Fruit fly (Drosophila melanogaster) whole organism, embryonic: ENCODE results near the gene Dup99B.

Experiments
- ATbp ChIP-seq: fragments of 200-800 bp; sonication (Bioruptor generic); optimal IDR thresholded peaks from 2 replicates; lab custom pipeline; 2017; ENCODE audit warnings: missing biosample characterization, mild to moderate bottlenecking, missing genetic modification characterization, missing genetic modification reagents
- Adf1 ChIP-seq: fragments of 200-800 bp; sonication (Bioruptor generic); IDR thresholded peaks from 2 replicates; pipeline ENCODE4 v1.3.6; 2022; ENCODE audit warnings: missing biosample characterization, missing genetic modification characterization
- Bteb2 ChIP-seq: fragments of 200-800 bp; sonication (Bioruptor generic); optimal IDR thresholded peaks from 2 replicates; lab custom pipeline; 2016; ENCODE audit warnings: missing biosample characterization, missing genetic modification characterization
- C15 ChIP-seq: fragments of 200-800 bp; sonication (Bioruptor generic); IDR thresholded peaks from 3 replicates; pipeline ENCODE4 v1.3.6; 2022; ENCODE audit warnings: missing biosample characterization, missing genetic modification characterization
- CG10366 ChIP-seq: fragments of 200-800 bp; sonication (Bioruptor generic); IDR thresholded peaks from 2 replicates; pipeline ENCODE4 v1.3.6; 2022; ENCODE audit warnings: missing biosample characterization, missing genetic modification characterization
- CG10959 ChIP-seq: fragments of 200-800 bp; sonication (Bioruptor generic); IDR thresholded peaks from 2 replicates; pipeline ENCODE4 v1.3.6; 2022; ENCODE audit warnings: missing biosample characterization, missing genetic modification characterization
- CG11085 ChIP-seq: fragments of 200-800 bp; sonication (Bioruptor generic); IDR thresholded peaks from 2 replicates; pipeline ENCODE4 v1.3.6; 2022; ENCODE audit warnings: missing biosample characterization, missing genetic modification characterization
- CG12391 ChIP-seq: fragments of 200-800 bp; sonication (Bioruptor generic); optimal IDR thresholded peaks from 3 replicates; lab custom pipeline; 2018; ENCODE audit warnings: missing biosample characterization, mild to moderate bottlenecking, missing genetic modification characterization, moderate library complexity
- CG14441 ChIP-seq: fragments of 200-800 bp; sonication (Bioruptor generic); IDR thresholded peaks from 2 replicates; pipeline ENCODE4 v1.3.6; 2022; ENCODE audit warnings: missing biosample characterization, missing genetic modification characterization
- CG15073 ChIP-seq: fragments of 200-800 bp; sonication (Bioruptor generic); optimal IDR thresholded peaks from 2 replicates; lab custom pipeline; 2016; ENCODE audit warnings: missing biosample characterization, missing genetic modification characterization
- CG1603 ChIP-seq: fragments of 200-800 bp; sonication (Bioruptor generic); optimal IDR thresholded peaks from 2 replicates; lab custom pipeline; 2019; ENCODE audit warnings: missing biosample characterization, mild to moderate bottlenecking, missing genetic modification characterization, moderate library complexity
- CG17802 ChIP-seq: fragments of 200-800 bp; sonication (Bioruptor generic); optimal IDR thresholded peaks from 2 replicates; lab custom pipeline; 2018; ENCODE audit warnings: missing biosample characterization, mild to moderate bottlenecking, missing genetic modification characterization, moderate library complexity
- CG17912 ChIP-seq: fragments of 200-800 bp; sonication (Bioruptor generic); optimal IDR thresholded peaks from 2 replicates; lab custom pipeline; 2018; ENCODE audit warnings: missing biosample characterization, mild to moderate bottlenecking, missing genetic modification characterization
- CG18764 ChIP-seq: fragments of 200-800 bp; sonication (Bioruptor generic); optimal IDR thresholded peaks from 3 replicates; lab custom pipeline; 2016; ENCODE audit warnings: missing biosample characterization, missing genetic modification characterization
- CG2875 ChIP-seq: fragments of 200-800 bp; sonication (Bioruptor generic); optimal IDR thresholded peaks from 2 replicates; lab custom pipeline; 2017; ENCODE audit warnings: missing biosample characterization, mild to moderate bottlenecking, missing genetic modification characterization, missing genetic modification reagents
- CG30403 ChIP-seq: fragments of 200-800 bp; sonication (Bioruptor generic); optimal IDR thresholded peaks from 3 replicates; lab custom pipeline; 2016; ENCODE audit warnings: missing biosample characterization, missing genetic modification characterization
- CG31441 ChIP-seq: fragments of 200-800 bp; sonication (Bioruptor generic); IDR thresholded peaks from 2 replicates; pipeline ENCODE4 v1.3.6; 2022; ENCODE audit warnings: missing biosample characterization, missing genetic modification characterization
- CG42726 ChIP-seq: fragments of 200-800 bp; sonication (Bioruptor generic); IDR thresholded peaks from 2 replicates; pipeline ENCODE4 v1.3.6; 2022; ENCODE audit warnings: missing biosample characterization, missing genetic modification characterization; ENCODE audit not compliant: partially characterized antibody
- CG4820 ChIP-seq: fragments of 200-800 bp; sonication (Bioruptor generic); optimal IDR thresholded peaks from 3 replicates; lab custom pipeline; 2016; ENCODE audit warnings: missing biosample characterization, missing genetic modification characterization
- CG4854 ChIP-seq: fragments of 200-800 bp; sonication (Bioruptor generic); optimal IDR thresholded peaks from 2 replicates; lab custom pipeline; 2016; ENCODE audit warnings: missing biosample characterization, missing genetic modification characterization, inconsistent platforms
- CG5245 ChIP-seq: fragments of 200-800 bp; sonication (Bioruptor generic); optimal IDR thresholded peaks from 3 replicates; lab custom pipeline; 2016; ENCODE audit warnings: missing biosample characterization, missing genetic modification characterization
- CG8478 ChIP-seq: fragments of >200 bp; optimal IDR thresholded peaks from 2 replicates; lab custom pipeline; 2018
- CHES-1-like ChIP-seq: fragments of 200-800 bp; sonication (Bioruptor generic); optimal IDR thresholded peaks from 2 replicates; lab custom pipeline; 2016; ENCODE audit warnings: missing biosample characterization, missing genetic modification characterization
- Dp ChIP-seq: fragments of 200-800 bp; sonication (Bioruptor generic); optimal IDR thresholded peaks from 2 replicates; lab custom pipeline; 2018; ENCODE audit warnings: missing biosample characterization, mild to moderate bottlenecking, missing genetic modification characterization, moderate library complexity
- E2f1 ChIP-seq: fragments of 200-800 bp; sonication (Bioruptor generic); IDR thresholded peaks from 2 replicates; pipeline ENCODE4 v1.3.6; 2022; ENCODE audit warnings: missing biosample characterization, missing genetic modification characterization
- Gug ChIP-seq: fragments of 200-800 bp; sonication (Bioruptor generic); IDR thresholded peaks from 4 replicates; pipeline ENCODE4 v1.3.6; 2022; ENCODE audit warnings: missing biosample characterization, missing genetic modification characterization
- HLH4C ChIP-seq: fragments of 200-800 bp; sonication (Bioruptor generic); IDR thresholded peaks from 3 replicates; pipeline ENCODE4 v1.3.6; 2022; ENCODE audit warnings: missing biosample characterization, missing genetic modification characterization; ENCODE audit not compliant: partially characterized antibody
- HLHmδ ChIP-seq: fragments of 200-800 bp; sonication (Bioruptor generic); optimal IDR thresholded peaks from 2 replicates; lab custom pipeline; 2018; ENCODE audit warnings: missing biosample characterization, mild to moderate bottlenecking, missing genetic modification characterization, moderate library complexity
- Lpt ChIP-seq: fragments of >200 bp; optimal IDR thresholded peaks from 2 replicates; lab custom pipeline; 2018; ENCODE audit warnings: missing biosample characterization, missing genetic modification characterization
- NC2β ChIP-seq: fragments of 200-800 bp; sonication (Bioruptor generic); optimal IDR thresholded peaks from 2 replicates; lab custom pipeline; 2016; ENCODE audit warnings: missing biosample characterization, missing genetic modification characterization
- Opbp ChIP-seq: fragments of 200-800 bp; sonication (Bioruptor generic); IDR thresholded peaks from 3 replicates; pipeline ENCODE4 v1.3.6; 2022; ENCODE audit warnings: missing biosample characterization, missing genetic modification characterization; ENCODE audit not compliant: partially characterized antibody
- PHDP ChIP-seq: fragments of 200-800 bp; sonication (Bioruptor generic); optimal IDR thresholded peaks from 3 replicates; lab custom pipeline; 2018; ENCODE audit warnings: missing biosample characterization, mild to moderate bottlenecking, missing genetic modification characterization, moderate library complexity
- Scr ChIP-seq: fragments of 200-800 bp; sonication (Bioruptor generic); IDR thresholded peaks from 2 replicates; pipeline ENCODE4 v1.3.6; 2022; ENCODE audit warnings: missing biosample characterization, missing genetic modification characterization; ENCODE audit not compliant: partially characterized antibody
- Ssrp ChIP-seq: fragments of 200-800 bp; sonication (Bioruptor generic); optimal IDR thresholded peaks from 2 replicates; lab custom pipeline; 2018; ENCODE audit warnings: missing biosample characterization, mild to moderate bottlenecking, missing genetic modification characterization, moderate library complexity
- ato ChIP-seq: fragments of 200-800 bp; sonication (Bioruptor generic); IDR thresholded peaks from 2 replicates; pipeline ENCODE4 v1.3.6; 2022; ENCODE audit warnings: missing biosample characterization, missing genetic modification characterization; ENCODE audit not compliant: partially characterized antibody
- caup ChIP-seq: fragments of 200-800 bp; sonication (Bioruptor generic); optimal IDR thresholded peaks from 3 replicates; lab custom pipeline; 2017; ENCODE audit warnings: missing biosample characterization, mild to moderate bottlenecking, missing genetic modification characterization, moderate library complexity; ENCODE audit not compliant: severe bottlenecking
- chn ChIP-seq: fragments of 200-800 bp; sonication (Bioruptor generic); optimal IDR thresholded peaks from 2 replicates; lab custom pipeline; 2016; ENCODE audit warnings: missing biosample characterization, missing genetic modification characterization
- dati ChIP-seq: fragments of 200-800 bp; sonication (Bioruptor generic); IDR thresholded peaks from 2 replicates; pipeline ENCODE4 v1.3.6; 2022; ENCODE audit warnings: missing biosample characterization, missing genetic modification characterization
- ems ChIP-seq: fragments of 200-800 bp; sonication (Bioruptor generic); optimal IDR thresholded peaks from 3 replicates; lab custom pipeline; 2016; ENCODE audit warnings: missing biosample characterization, missing genetic modification characterization
- ewg ChIP-seq: fragments of 200-800 bp; sonication (Bioruptor generic); optimal IDR thresholded peaks from 3 replicates; lab custom pipeline; 2017; ENCODE audit warnings: mild to moderate bottlenecking, missing biosample characterization, missing genetic modification reagents, missing genetic modification characterization
- gce ChIP-seq: fragments of 200-800 bp; sonication (Bioruptor generic); IDR thresholded peaks from 3 replicates; pipeline ENCODE4 v1.3.6; 2022; ENCODE audit warnings: missing biosample characterization, missing genetic modification characterization
- gem ChIP-seq: fragments of 200-800 bp; sonication (Bioruptor generic); optimal IDR thresholded peaks from 2 replicates; lab custom pipeline; 2019; ENCODE audit warnings: missing biosample characterization, mild to moderate bottlenecking, missing genetic modification characterization, moderate library complexity
- gsb ChIP-seq: fragments of 200-800 bp; sonication (Bioruptor generic); IDR thresholded peaks from 2 replicates; pipeline ENCODE4 v1.3.6; 2022; ENCODE audit warnings: missing biosample characterization, missing genetic modification characterization
- klu ChIP-seq: fragments of 200-800 bp; sonication (Bioruptor generic); IDR thresholded peaks from 2 replicates; pipeline ENCODE4 v1.3.6; 2022; ENCODE audit warnings: missing biosample characterization, missing genetic modification characterization
- onecut ChIP-seq: fragments of 200-800 bp; sonication (Bioruptor generic); IDR thresholded peaks from 2 replicates; pipeline ENCODE4 v1.3.6; 2022; ENCODE audit warnings: missing biosample characterization, missing genetic modification characterization
- sisA ChIP-seq: fragments of 200-800 bp; sonication (Bioruptor generic); IDR thresholded peaks from 2 replicates; pipeline ENCODE4 v1.3.6; 2022; ENCODE audit warnings: missing biosample characterization, missing genetic modification characterization
- sqz ChIP-seq: fragments of 200-800 bp; sonication (Bioruptor generic); optimal IDR thresholded peaks from 3 replicates; lab custom pipeline; 2018; ENCODE audit warnings: missing biosample characterization, mild to moderate bottlenecking, missing genetic modification characterization
- sr ChIP-seq: fragments of 200-800 bp; sonication (Bioruptor generic); IDR thresholded peaks from 3 replicates; pipeline ENCODE4 v1.3.6; 2022; ENCODE audit warnings: missing biosample characterization, missing genetic modification characterization
- toy ChIP-seq: fragments of 200-800 bp; sonication (Bioruptor generic); IDR thresholded peaks from 2 replicates; pipeline ENCODE4 v1.3.6; 2022; ENCODE audit warnings: missing biosample characterization, missing genetic modification characterization
- ttk ChIP-seq: fragments of 200-800 bp; sonication (Bioruptor generic); IDR thresholded peaks from 2 replicates; pipeline ENCODE4 v2.1.2; 2022; ENCODE audit warnings: missing biosample characterization, missing genetic modification characterization
- wor ChIP-seq: fragments of 200-800 bp; sonication (Bioruptor generic); IDR thresholded peaks from 2 replicates; pipeline ENCODE4 v1.3.6; 2022; ENCODE audit warnings: missing biosample characterization, missing genetic modification characterization

Dup99B gene

dm6 chr3R:29716043-29716781 is 1.0 kb upstream of the Dup99B start (continued):
- no peak for TF ChIP-seq ems (GFP tag; lab: Kevin White, UChicago)
- TF ChIP-seq CG5245 (GFP tag; lab: Kevin White, UChicago), result no peak
- TF ChIP-seq Scr, result no peak
- TF ChIP-seq CG4854, result no peak
- TF ChIP-seq wor (GFP tag; lab: Robert Waterston, UW), result no peak
- TF ChIP-seq ttk, result no peak
- no peak for TF ChIP-seq CG42726 (GFP tag; lab: Robert Waterston, UW)
- TF ChIP-seq gem, result no peak
- TF ChIP-seq NC2β, result no peak
- no peak for TF ChIP-seq CG12391
- TF ChIP-seq sisA (GFP tag; lab: Robert Waterston, UW), result no peak
- TF ChIP-seq CG4820, result no peak
- TF ChIP-seq chn (GFP tag; lab: Kevin White, UChicago), result no peak
- no peak for TF ChIP-seq Ssrp (tag; lab: Kevin White, UChicago)
- TF ChIP-seq CHES-1-like (GFP tag; lab: Kevin White, UChicago), result no peak
- no peak for TF ChIP-seq CG2875
- peak; percentile 7; the same call in 1 of the 2 replicates for TF ChIP-seq CG10959 (GFP tag; lab: Robert Waterston, UW)
- TF ChIP-seq CG15073 (GFP tag; lab: Kevin White, UChicago), result no peak
- TF ChIP-seq CG30403 (GFP tag; lab: Kevin White, UChicago), result no peak
- TF ChIP-seq CG17912 (GFP tag; lab: Kevin White, UChicago), result no peak
- no peak for TF ChIP-seq ewg (GFP tag; lab: Kevin White, UChicago)
- TF ChIP-seq E2f1 (GFP tag; lab: Robert Waterston, UW), result no peak
- TF ChIP-seq gce, result no peak
- no peak for TF ChIP-seq PHDP (tag; lab: Kevin White, UChicago)
- TF ChIP-seq Opbp (GFP tag; lab: Robert Waterston, UW), result no peak
- no peak for TF ChIP-seq ato
- TF ChIP-seq CG31441 (GFP tag; lab: Robert Waterston, UW), result no peak
- TF ChIP-seq CG11085 (GFP tag; lab: Robert Waterston, UW), result no peak
- TF ChIP-seq ATbp, result no peak
- TF ChIP-seq onecut (GFP tag; lab: Robert Waterston, UW), result no peak
- TF ChIP-seq Adf1 (GFP tag; lab: Robert Waterston, UW), result no peak
- peak; percentile 93 for TF ChIP-seq Lpt (GFP tag; lab: Kevin White, UChicago)
- TF ChIP-seq Dp (GFP tag; lab: Kevin White, UChicago), result no peak
- TF ChIP-seq HLHmδ (GFP tag; lab: Kevin White, UChicago), result peak; percentile 47
- TF ChIP-seq caup (GFP tag; lab: Kevin White, UChicago), result no peak
- TF ChIP-seq CG10366 (GFP tag; lab: Robert Waterston, UW), result no peak
- no peak for TF ChIP-seq Gug
- no peak for TF ChIP-seq CG17802
- no peak for TF ChIP-seq dati (GFP tag; lab: Robert Waterston, UW)
- no peak for TF ChIP-seq sqz (GFP tag; lab: Kevin White, UChicago)
- TF ChIP-seq C15 (GFP tag; lab: Robert Waterston, UW), result no peak
- TF ChIP-seq CG1603, result no peak
- no peak for TF ChIP-seq Bteb2 (GFP tag; lab: Kevin White, UChicago)
- peak; percentile 34 for TF ChIP-seq CG8478
- no peak for TF ChIP-seq CG14441 (GFP tag; lab: Robert Waterston, UW)
- TF ChIP-seq CG18764 (GFP tag; lab: Kevin White, UChicago), result no peak
- TF ChIP-seq HLH4C (GFP tag; lab: Robert Waterston, UW), result no peak
- TF ChIP-seq sr (GFP tag; lab: Robert Waterston, UW), result no peak
- no peak for TF ChIP-seq toy (GFP tag; lab: Robert Waterston, UW)
- TF ChIP-seq gsb (GFP tag; lab: Robert Waterston, UW), result 0 out of 2 replicates have a peak, but pooled peaks have one; percentile 20
- TF ChIP-seq klu (GFP tag; lab: Robert Waterston, UW), result no peak
